Worm (Caenorhabditis elegans) whole organism, young adult: ENCODE results near the gene acly-2.

Experiments used
- B0336.3 ChIP-seq: fragments of 200-800 bp; sonication (Bioruptor generic); IDR thresholded peaks from 2 replicates; pipeline ENCODE4 v1.3.6; 2022; ENCODE audit warnings: missing genetic modification characterization, missing compliant biosample characterization
- C06A6.2 ChIP-seq: fragments of 200-800 bp; sonication (Bioruptor generic); conservative IDR thresholded peaks from 2 replicates; pipeline ENCODE4 v1.3.6; 2022; ENCODE audit warnings: missing genetic modification characterization, missing compliant biosample characterization
- F10E7.11 ChIP-seq: sonication (generic microtip); optimal IDR thresholded peaks from 2 replicates; lab custom pipeline; 2017; ENCODE audit warnings: mild to moderate bottlenecking, missing genetic modification characterization, moderate library complexity, missing compliant biosample characterization
- F22D6.2 ChIP-seq: sonication (generic microtip); optimal IDR thresholded peaks from 2 replicates; lab custom pipeline; 2016; ENCODE audit warnings: mild to moderate bottlenecking, missing genetic modification characterization, missing compliant biosample characterization
- F23B12.7 ChIP-seq: sonication (generic microtip); optimal IDR thresholded peaks from 2 replicates; lab custom pipeline; 2017; ENCODE audit warnings: missing genetic modification characterization, mild to moderate bottlenecking, missing compliant biosample characterization, antibody characterized with exemption, moderate library complexity; ENCODE audit not compliant: insufficient read depth
- F52B5.7 ChIP-seq: sonication (generic microtip); optimal IDR thresholded peaks from 2 replicates; lab custom pipeline; 2016; ENCODE audit warnings: mild to moderate bottlenecking, missing genetic modification characterization, missing compliant biosample characterization
- K12H6.12 ChIP-seq: fragments of 200-800 bp; sonication (Bioruptor generic); optimal IDR thresholded peaks from 2 replicates; lab custom pipeline; 2018; ENCODE audit warnings: mild to moderate bottlenecking, missing genetic modification characterization, missing compliant biosample characterization
- ama-1 ChIP-seq, 3 experiments: fragments of 150-350 bp in 1 of 3; sonication (generic microtip) in 2 of 3; optimal IDR thresholded peaks; 2 replicates each; lab custom pipeline; 2014 to 2018; ENCODE audit warnings: missing biosample characterization in 2 of 3, missing genetic modification characterization in 2 of 3, missing genetic modification reagents in 2 of 3
- aptf-2 ChIP-seq: fragments of 200-800 bp; sonication (Bioruptor generic); conservative IDR thresholded peaks from 2 replicates; pipeline ENCODE4 v1.3.6; 2022; ENCODE audit warnings: missing genetic modification reagents, missing genetic modification characterization, missing compliant biosample characterization
- aptf-3 ChIP-seq: fragments of 200-800 bp; sonication (Bioruptor generic); IDR thresholded peaks from 2 replicates; pipeline ENCODE4 v1.3.6; 2022; ENCODE audit warnings: missing genetic modification characterization, missing compliant biosample characterization
- atf-7 ChIP-seq: sonication (generic microtip); optimal IDR thresholded peaks from 2 replicates; lab custom pipeline; 2017; ENCODE audit warnings: mild to moderate bottlenecking, missing genetic modification characterization, missing compliant biosample characterization
- athp-1 ChIP-seq: sonication (generic microtip); optimal IDR thresholded peaks from 2 replicates; lab custom pipeline; 2017; ENCODE audit warnings: mild to moderate bottlenecking, missing genetic modification characterization, missing compliant biosample characterization
- attf-5 ChIP-seq: fragments of 200-800 bp; sonication (Bioruptor generic); optimal IDR thresholded peaks from 2 replicates; lab custom pipeline; 2018; ENCODE audit warnings: mild to moderate bottlenecking, missing genetic modification characterization, missing compliant biosample characterization
- attf-6 ChIP-seq: fragments of 200-800 bp; sonication (Bioruptor generic); IDR thresholded peaks from 2 replicates; pipeline ENCODE4 v1.3.6; 2022; ENCODE audit warnings: missing genetic modification reagents, missing genetic modification characterization, missing compliant biosample characterization
- bed-1 ChIP-seq: fragments of 200-800 bp; sonication (Bioruptor generic); IDR thresholded peaks from 2 replicates; pipeline ENCODE4 v1.3.6; 2022; ENCODE audit warnings: missing genetic modification reagents, missing genetic modification characterization, missing compliant biosample characterization
- cebp-1 ChIP-seq, 2 experiments: fragments of 200-800 bp in 1 of 2; sonication (Bioruptor generic) in 1 of 2; sonication (generic microtip) in 1 of 2; IDR thresholded peaks in 1 of 2; optimal IDR thresholded peaks in 1 of 2; 2 replicates each; pipeline versions ENCODE4 v1.3.6 to Lab custom; 2017 to 2022; ENCODE audit warnings: missing compliant biosample characterization in 2 of 2, missing genetic modification characterization in 2 of 2, mild to moderate bottlenecking in 1 of 2, missing genetic modification reagents in 1 of 2, moderate library complexity in 1 of 2
- cebp-2 ChIP-seq: fragments of 200-800 bp; sonication (Bioruptor generic); IDR thresholded peaks from 2 replicates; pipeline ENCODE4 v1.3.6; 2022; ENCODE audit warnings: missing genetic modification characterization, missing compliant biosample characterization
- ceh-40 ChIP-seq: fragments of 200-800 bp; sonication (Bioruptor generic); IDR thresholded peaks from 2 replicates; pipeline ENCODE4 v1.3.6; 2022; ENCODE audit warnings: missing genetic modification characterization, missing compliant biosample characterization
- chd-7 ChIP-seq: sonication (generic microtip); optimal IDR thresholded peaks from 2 replicates; lab custom pipeline; 2016; ENCODE audit warnings: mild to moderate bottlenecking, missing genetic modification characterization, moderate library complexity, missing compliant biosample characterization
- dpl-1 ChIP-seq: fragments of 150-350 bp; optimal IDR thresholded peaks from 2 replicates; lab custom pipeline; 2014; ENCODE audit warnings: missing biosample characterization, missing genetic modification reagents, missing genetic modification characterization
- fkh-3 ChIP-seq: sonication (generic microtip); optimal IDR thresholded peaks from 2 replicates; lab custom pipeline; 2016; ENCODE audit warnings: mild to moderate bottlenecking, missing genetic modification characterization, missing compliant biosample characterization
- hsf-1 ChIP-seq: fragments of 200-800 bp; sonication (Bioruptor generic); IDR thresholded peaks from 2 replicates; pipeline ENCODE4 v1.3.6; 2022; ENCODE audit warnings: missing genetic modification reagents, missing genetic modification characterization, missing compliant biosample characterization
- lin-35 ChIP-seq, 3 experiments: fragments of 150-350 bp in 2 of 3; sonication (generic microtip) in 1 of 3; optimal IDR thresholded peaks; 2 replicates each; lab custom pipeline; 2014 to 2018; ENCODE audit warnings: missing biosample characterization in 3 of 3, missing genetic modification characterization in 3 of 3, missing genetic modification reagents in 3 of 3
- lin-40 ChIP-seq: sonication (generic microtip); optimal IDR thresholded peaks from 2 replicates; lab custom pipeline; 2016; ENCODE audit warnings: missing genetic modification characterization, mild to moderate bottlenecking, missing compliant biosample characterization, missing genotype, missing genetic modification reagents
- lir-1 ChIP-seq: fragments of 200-800 bp; sonication (Bioruptor generic); conservative IDR thresholded peaks from 2 replicates; pipeline ENCODE4 v1.3.6; 2022; ENCODE audit warnings: missing genetic modification reagents, missing genetic modification characterization, missing compliant biosample characterization
- lsl-1 ChIP-seq: fragments of 200-800 bp; sonication (Bioruptor generic); optimal IDR thresholded peaks from 2 replicates; lab custom pipeline; 2018; ENCODE audit warnings: mild to moderate bottlenecking, missing genetic modification characterization, moderate library complexity, missing compliant biosample characterization
- mxl-1 ChIP-seq: sonication (generic microtip); optimal IDR thresholded peaks from 2 replicates; lab custom pipeline; 2016; ENCODE audit warnings: missing genetic modification characterization, missing compliant biosample characterization
- nfya-1 ChIP-seq: sonication (generic microtip); optimal IDR thresholded peaks from 2 replicates; lab custom pipeline; 2017; ENCODE audit warnings: antibody characterized with exemption, missing compliant biosample characterization, missing genetic modification characterization, borderline replicate concordance; ENCODE audit not compliant: insufficient read depth
- nfya-2 ChIP-seq: fragments of 200-800 bp; sonication (Bioruptor generic); IDR thresholded peaks from 2 replicates; pipeline ENCODE4 v1.3.6; 2022; ENCODE audit warnings: missing genetic modification reagents, missing genetic modification characterization, missing compliant biosample characterization
- nfyb-1 ChIP-seq: fragments of 200-800 bp; sonication (Bioruptor generic); IDR thresholded peaks from 2 replicates; pipeline ENCODE4 v1.3.6; 2022; ENCODE audit warnings: missing genetic modification reagents, missing genetic modification characterization, missing compliant biosample characterization
- rcor-1 ChIP-seq: fragments of 200-800 bp; sonication (Bioruptor generic); IDR thresholded peaks from 2 replicates; pipeline ENCODE4 v1.3.6; 2022; ENCODE audit warnings: missing genetic modification reagents, missing genetic modification characterization, missing compliant biosample characterization
- sea-2 ChIP-seq: fragments of 200-800 bp; sonication (Bioruptor generic); IDR thresholded peaks from 2 replicates; pipeline ENCODE4 v1.3.6; 2022; ENCODE audit warnings: missing genetic modification characterization, missing compliant biosample characterization
- snpc-1.3 ChIP-seq: sonication (generic microtip); optimal IDR thresholded peaks from 2 replicates; lab custom pipeline; 2017; ENCODE audit warnings: missing genetic modification characterization, mild to moderate bottlenecking, missing compliant biosample characterization, antibody characterized with exemption, moderate library complexity, missing genotype, missing genetic modification reagents; ENCODE audit not compliant: insufficient read depth
- snpc-4 ChIP-seq, 5 experiments: fragments of 150-350 bp in 1 of 5; sonication (generic microtip) in 4 of 5; optimal IDR thresholded peaks; 2 replicates each; lab custom pipeline; 2014 to 2018; ENCODE audit warnings: missing genetic modification characterization in 5 of 5, missing biosample characterization in 3 of 5, antibody characterized with exemption in 2 of 5, mild to moderate bottlenecking in 2 of 5, missing compliant biosample characterization in 2 of 5, missing genotype in 2 of 5, moderate library complexity in 2 of 5, missing genetic modification reagents in 1 of 5
- tlf-1 ChIP-seq: fragments of 200-800 bp; sonication (Bioruptor generic); optimal IDR thresholded peaks from 2 replicates; lab custom pipeline; 2018; ENCODE audit warnings: mild to moderate bottlenecking, missing genetic modification characterization, missing compliant biosample characterization
- zim-3 ChIP-seq: sonication (generic microtip); optimal IDR thresholded peaks from 2 replicates; lab custom pipeline; 2017; ENCODE audit warnings: mild to moderate bottlenecking, missing genetic modification characterization, moderate library complexity, missing compliant biosample characterization
- ztf-22 ChIP-seq: fragments of 200-800 bp; sonication (Bioruptor generic); optimal IDR thresholded peaks from 2 replicates; lab custom pipeline; 2018; ENCODE audit warnings: mild to moderate bottlenecking, missing genetic modification characterization, moderate library complexity, missing compliant biosample characterization
- ztf-3 ChIP-seq: fragments of 200-800 bp; sonication (Bioruptor generic); optimal IDR thresholded peaks from 2 replicates; lab custom pipeline; 2018; ENCODE audit warnings: mild to moderate bottlenecking, missing genetic modification characterization, missing compliant biosample characterization

The acly-2 gene

DNA sequence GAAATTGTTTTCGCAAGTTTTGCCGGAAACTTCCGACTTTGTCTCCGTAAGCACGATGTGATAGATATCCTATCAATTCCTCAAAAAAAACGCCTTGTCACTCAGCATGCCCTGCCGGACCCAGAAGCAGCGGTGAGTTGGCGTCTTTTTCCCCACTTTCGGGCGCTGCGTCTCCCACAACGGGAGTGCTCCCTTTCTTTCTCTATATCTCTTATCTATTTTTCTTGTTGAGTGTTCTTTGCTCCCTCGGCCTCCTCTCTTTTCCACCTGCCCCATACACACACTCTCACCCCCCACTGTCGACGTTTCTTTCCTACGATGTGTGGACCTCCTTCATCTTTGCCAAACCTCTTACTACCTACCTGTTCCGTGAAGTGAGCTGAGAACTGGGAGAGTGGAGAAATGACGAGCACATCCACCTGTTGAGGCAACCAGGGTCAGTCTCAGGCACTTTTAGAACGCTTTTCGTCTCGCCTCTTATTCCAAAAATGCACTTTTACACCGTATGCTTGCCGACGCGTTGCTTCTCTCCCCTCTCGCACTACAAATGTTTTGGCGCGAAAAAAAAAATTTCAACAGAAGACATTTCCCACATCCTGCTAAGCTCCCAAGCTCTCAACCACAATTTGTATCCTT, 30.3 kb upstream of the acly-2 start (continued):
- TF ChIP-seq F52B5.7 (peak; percentile 4), B0336.3 (GFP tag; lab: Robert Waterston, UW) (no peak; the same call in 1 of the 2 replicates), cebp-2 (no peak), F23B12.7 (tag; lab: Kevin White, UChicago) (no peak), cebp-1 (GFP tag; IDR thresholded peaks at IDR 0.05; lab: Robert Waterston, UW) (no peak), cebp-1 (tag; optimal IDR thresholded peaks at IDR 0.05; lab: Kevin White, UChicago) (peak; percentile 61), snpc-4 (GFP tag; optimal IDR thresholded peaks at IDR 0.05; lab: Kevin White, UChicago) (no peak), snpc-4 (tag; optimal IDR thresholded peaks at IDR 0.05; lab: Kevin White, UChicago) (peak in 2 of 4 experiments; percentile 27 to 56), atf-7 (tag; lab: Kevin White, UChicago) (no peak), ztf-22 (no peak), ama-1 (optimal IDR thresholded peaks at IDR 0.05; lab: Kevin White, UChicago) (peak; percentile 46), ama-1 (GFP tag; optimal IDR thresholded peaks at IDR 0.05; lab: Kevin White, UChicago) (no peak), nfya-1 (tag; lab: Kevin White, UChicago) (no peak), attf-5 (GFP tag; lab: Kevin White, UChicago) (peak; percentile 32), C06A6.2 (GFP tag; lab: Robert Waterston, UW) (0 out of 2 replicates have a peak, but pooled peaks have one; percentile 33), lin-35 (GFP tag; optimal IDR thresholded peaks at IDR 0.05; lab: Kevin White, UChicago) (peak in 1 of 3 experiments; percentile 49), tlf-1 (GFP tag; lab: Kevin White, UChicago) (peak; percentile 56), hsf-1 (GFP tag; lab: Robert Waterston, UW) (no peak), lir-1 (GFP tag; lab: Robert Waterston, UW) (peak; percentile 37; the same call in 1 of the 2 replicates), rcor-1 (GFP tag; lab: Robert Waterston, UW) (no peak)

DNA sequence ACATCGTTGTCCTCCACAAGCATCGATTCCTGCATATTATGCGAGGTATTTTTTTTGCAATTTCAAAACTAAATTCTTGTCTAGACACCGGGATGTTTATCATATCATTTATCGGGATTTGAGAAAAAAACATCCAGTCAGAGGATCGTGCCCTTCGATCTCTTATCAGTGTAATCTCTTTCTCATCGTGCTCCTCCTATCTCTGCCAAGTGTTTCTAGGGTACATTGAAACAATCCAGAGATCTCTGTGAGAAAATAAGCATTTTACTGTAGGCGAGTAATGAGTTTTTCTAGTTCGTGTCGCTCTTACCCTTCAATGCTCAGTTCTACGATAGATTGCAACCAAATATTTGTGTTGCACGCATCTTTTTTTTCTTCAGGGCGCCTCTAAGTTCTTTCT, 27.8 kb upstream of the acly-2 start:
- TF ChIP-seq lin-35 (GFP tag; optimal IDR thresholded peaks at IDR 0.05; lab: Kevin White, UChicago) (peak in 1 of 3 experiments; percentile 34), F22D6.2 (no peak)

DNA sequence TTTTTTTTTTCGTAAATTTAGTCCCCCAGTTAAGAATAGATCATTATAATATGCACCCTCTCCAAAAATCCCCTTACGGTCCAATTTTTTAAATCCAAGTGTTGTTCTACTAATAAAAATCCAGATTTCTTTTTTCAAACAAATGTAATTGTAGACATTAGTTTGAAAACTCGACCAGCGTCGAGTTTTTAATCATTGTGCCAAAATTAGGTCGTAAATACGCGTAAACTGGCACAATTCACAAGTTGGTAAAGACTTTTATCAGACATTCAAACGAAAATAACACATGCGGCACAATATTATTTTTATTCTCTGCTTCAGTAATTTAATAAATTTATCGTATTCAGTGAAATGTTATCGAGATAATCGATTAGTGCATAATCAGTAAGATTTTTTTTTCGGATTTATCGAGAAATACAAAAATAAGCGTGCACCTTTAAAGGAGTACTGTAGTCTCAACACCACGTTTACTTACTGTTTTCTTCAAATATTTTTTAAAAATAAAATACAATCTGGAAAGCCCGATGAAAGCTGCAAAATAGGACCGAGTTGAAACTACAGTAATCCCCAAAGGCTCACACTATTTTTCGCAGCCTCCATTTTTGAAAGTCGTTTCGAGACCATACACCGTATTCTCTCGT, 26.0 kb upstream of the acly-2 start, which contains the start of gene C34B4.4:
TSS of gene C34B4.4 (plus strand) at position 276 of the 641 bp plus-strand sequence.
- TF ChIP-seq B0336.3 (GFP tag; lab: Robert Waterston, UW): 0 out of 2 replicates have a peak, but pooled peaks have one; percentile 13
- TF ChIP-seq nfya-2 (GFP tag; lab: Robert Waterston, UW): no peak
- peak; percentile 1 for TF ChIP-seq F22D6.2
- no peak for TF ChIP-seq aptf-2 (GFP tag; lab: Robert Waterston, UW)
- TF ChIP-seq atf-7 (tag; lab: Kevin White, UChicago): peak; percentile 41
- TF ChIP-seq chd-7 (tag; lab: Kevin White, UChicago): peak; percentile 2
- no peak for TF ChIP-seq sea-2 (GFP tag; lab: Robert Waterston, UW)
- TF ChIP-seq cebp-2: no peak
- TF ChIP-seq nfyb-1 (GFP tag; lab: Robert Waterston, UW): 0 out of 2 replicates have a peak, but pooled peaks have one; percentile 47
- no peak for TF ChIP-seq bed-1
- peak; percentile 47 for TF ChIP-seq K12H6.12
- TF ChIP-seq attf-6 (GFP tag; lab: Robert Waterston, UW): no peak
- peak; percentile 60 for TF ChIP-seq zim-3 (tag; lab: Kevin White, UChicago)
- no peak for TF ChIP-seq ceh-40 (GFP tag; lab: Robert Waterston, UW)
- TF ChIP-seq F10E7.11 (tag; lab: Kevin White, UChicago): peak; percentile 58
- no peak for TF ChIP-seq lin-40 (tag; lab: Kevin White, UChicago)
- TF ChIP-seq dpl-1 (GFP tag; lab: Kevin White, UChicago): no peak
- TF ChIP-seq mxl-1 (tag; lab: Kevin White, UChicago): no peak
- TF ChIP-seq ztf-3: peak; percentile 24
- TF ChIP-seq lsl-1: no peak
- TF ChIP-seq tlf-1 (GFP tag; lab: Kevin White, UChicago): peak; percentile 37
- peak; percentile 5 for TF ChIP-seq snpc-1.3
- TF ChIP-seq fkh-3 (tag; lab: Kevin White, UChicago): no peak
- peak; percentile 26 for TF ChIP-seq snpc-4 (GFP tag; optimal IDR thresholded peaks at IDR 0.05; lab: Kevin White, UChicago)
- no peak for TF ChIP-seq snpc-4 (tag; optimal IDR thresholded peaks at IDR 0.05; lab: Kevin White, UChicago)
- peak; percentile 15 for TF ChIP-seq athp-1 (tag; lab: Kevin White, UChicago)
- no peak for TF ChIP-seq aptf-3 (GFP tag; lab: Robert Waterston, UW)
